Worm (Caenorhabditis elegans): ENCODE measurements around the gene pssy-1.

Gene pssy-1

DNA sequence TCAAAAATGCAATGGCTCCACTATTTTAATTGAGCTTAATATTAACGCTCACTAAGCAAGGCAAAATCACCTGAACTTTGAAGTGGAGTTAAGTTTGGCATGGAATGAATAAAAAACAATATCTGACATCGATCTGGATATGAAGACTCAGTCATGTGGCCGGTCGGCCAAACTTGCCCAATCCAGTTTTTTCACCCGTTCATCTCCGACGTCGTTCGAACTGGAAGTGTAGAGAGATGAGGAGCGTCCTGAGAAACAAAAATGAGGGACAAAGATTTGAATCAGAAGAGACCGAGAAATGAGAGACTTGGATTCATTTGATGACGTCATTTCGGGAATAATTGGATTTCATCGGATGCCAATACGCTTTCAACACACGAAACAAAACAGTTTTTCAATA lies 27.3 kb upstream of the pssy-1 start:
- TF ChIP-seq flt-1 (GFP tag; IDR thresholded peaks at IDR 0.05), result no peak
- no peak for TF ChIP-seq ztf-29 (GFP tag; IDR thresholded peaks at IDR 0.05)
- no peak for TF ChIP-seq ztf-23 (GFP tag; IDR thresholded peaks at IDR 0.05)
- TF ChIP-seq ref-1 (GFP tag; conservative IDR thresholded peaks at IDR 0.05), result no peak
- no peak for TF ChIP-seq med-1 (GFP tag; optimal IDR thresholded peaks at IDR 0.05; ENCODE audit: insufficient read depth)
- TF ChIP-seq klf-2 (GFP tag; conservative IDR thresholded peaks at IDR 0.05), result no peak
- TF ChIP-seq cog-1 (tag; optimal IDR thresholded peaks at IDR 0.05), result no peak
- TF ChIP-seq T22C8.4 (GFP tag; IDR thresholded peaks at IDR 0.05), result no peak
- no peak for TF ChIP-seq tab-1 (GFP tag; IDR thresholded peaks at IDR 0.05)

DNA sequence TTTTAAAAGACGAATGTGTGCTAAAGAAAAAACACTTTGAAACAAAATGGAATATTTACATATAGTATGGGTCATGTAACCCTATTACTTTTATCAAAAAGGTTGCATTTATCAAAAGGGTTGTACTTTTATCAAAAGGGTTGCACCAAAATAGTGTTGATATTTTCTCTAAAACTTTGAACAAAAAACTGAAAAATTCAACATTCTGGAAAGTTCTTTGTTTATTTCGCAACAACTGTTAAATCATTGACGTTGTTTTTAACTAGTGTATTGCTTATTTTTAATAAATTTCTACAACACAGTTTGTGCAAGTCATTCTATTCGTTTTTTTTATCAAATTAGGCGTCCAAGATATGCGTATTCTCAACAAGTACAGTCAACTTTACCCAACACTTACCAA lies 26.9 kb upstream of the pssy-1 start, which contains the start of the genes C17G1.5 and C17G1.14:
Gene C17G1.5, plus strand, starts transcription at position 266 of the 400 bp plus-strand sequence.
Gene C17G1.14, plus strand, starts transcription at position 277 of the 400 bp plus-strand sequence.
- TF ChIP-seq ztf-23 (GFP tag; IDR thresholded peaks at IDR 0.05) (no peak), T22C8.4 (GFP tag; IDR thresholded peaks at IDR 0.05) (no peak)

ce11 chrX:9940524-9940923 lies 24.9 kb upstream of the pssy-1 start:
- TF ChIP-seq T22C8.4 (GFP tag; IDR thresholded peaks at IDR 0.05) (no peak), tab-1 (GFP tag; IDR thresholded peaks at IDR 0.05) (no peak), ztf-29 (GFP tag; IDR thresholded peaks at IDR 0.05) (no peak), cog-1 (tag; optimal IDR thresholded peaks at IDR 0.05) (no peak), flt-1 (GFP tag; IDR thresholded peaks at IDR 0.05) (no peak)

- TF ChIP-seq ztf-23 (GFP tag; IDR thresholded peaks at IDR 0.05) (0 out of 2 replicates have a peak, but pooled peaks have one; percentile 8), ref-1 (GFP tag; conservative IDR thresholded peaks at IDR 0.05) (no peak), ztf-29 (GFP tag; IDR thresholded peaks at IDR 0.05) (no peak), tab-1 (GFP tag; IDR thresholded peaks at IDR 0.05) (no peak), cog-1 (tag; optimal IDR thresholded peaks at IDR 0.05) (no peak), med-1 (GFP tag; optimal IDR thresholded peaks at IDR 0.05; ENCODE audit: insufficient read depth) (no peak), klf-2 (GFP tag; conservative IDR thresholded peaks at IDR 0.05) (no peak), T22C8.4 (GFP tag; IDR thresholded peaks at IDR 0.05) (no peak)
These were observed 24.0 kb upstream of the pssy-1 start for ce11 chrX:9941379-9941778.

DNA sequence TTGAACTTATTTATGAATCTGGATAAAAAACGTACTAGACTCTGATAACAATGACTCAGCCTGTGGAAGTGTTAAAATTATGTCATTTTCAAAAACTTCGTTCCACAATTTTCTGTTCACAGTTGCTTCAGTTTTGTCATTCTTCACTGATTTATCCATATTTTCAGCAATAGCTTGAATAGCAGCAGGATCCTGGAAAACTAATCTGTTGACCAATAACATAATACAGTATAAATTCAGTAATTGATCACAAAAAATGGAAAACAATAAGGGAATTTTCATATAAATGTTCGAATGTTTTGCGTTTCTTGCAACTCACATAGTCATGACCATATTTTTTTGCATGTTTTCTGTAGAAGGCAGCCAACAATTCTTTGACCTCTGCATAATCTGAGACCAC lies 16.9 kb upstream of the pssy-1 start:
- TF ChIP-seq med-1 (GFP tag; optimal IDR thresholded peaks at IDR 0.05; ENCODE audit: insufficient read depth), result no peak
- TF ChIP-seq T22C8.4 (GFP tag; IDR thresholded peaks at IDR 0.05), result no peak
- no peak for TF ChIP-seq ztf-23 (GFP tag; IDR thresholded peaks at IDR 0.05)
- TF ChIP-seq ref-1 (GFP tag; conservative IDR thresholded peaks at IDR 0.05), result no peak
- no peak for TF ChIP-seq tab-1 (GFP tag; IDR thresholded peaks at IDR 0.05)
- TF ChIP-seq klf-2 (GFP tag; conservative IDR thresholded peaks at IDR 0.05), result no peak
- no peak for TF ChIP-seq flt-1 (GFP tag; IDR thresholded peaks at IDR 0.05)
- TF ChIP-seq cog-1 (tag; optimal IDR thresholded peaks at IDR 0.05), result no peak
- no peak for TF ChIP-seq ztf-29 (GFP tag; IDR thresholded peaks at IDR 0.05)

ce11 chrX:9948963-9949362 lies 16.4 kb upstream of the pssy-1 start, which contains the start of gene nas-37:
Gene nas-37 (minus strand): TSS chrX:9949063.
- TF ChIP-seq cog-1 (tag; optimal IDR thresholded peaks at IDR 0.05), result no peak
- no peak for TF ChIP-seq ztf-29 (GFP tag; IDR thresholded peaks at IDR 0.05)
- TF ChIP-seq klf-2 (GFP tag; conservative IDR thresholded peaks at IDR 0.05), result no peak
- TF ChIP-seq tab-1 (GFP tag; IDR thresholded peaks at IDR 0.05), result no peak
- no peak for TF ChIP-seq ztf-23 (GFP tag; IDR thresholded peaks at IDR 0.05)
- no peak for TF ChIP-seq flt-1 (GFP tag; IDR thresholded peaks at IDR 0.05)
- no peak for TF ChIP-seq med-1 (GFP tag; optimal IDR thresholded peaks at IDR 0.05; ENCODE audit: insufficient read depth)
- TF ChIP-seq ref-1 (GFP tag; conservative IDR thresholded peaks at IDR 0.05), result no peak
- no peak for TF ChIP-seq T22C8.4 (GFP tag; IDR thresholded peaks at IDR 0.05)

ce11 chrX:9954483-9955041 lies 10.8 kb upstream of the pssy-1 start, which contains the start of gene cysl-1:
Gene cysl-1 (minus strand): TSS chrX:9954533.
- TF ChIP-seq T22C8.4 (GFP tag; IDR thresholded peaks at IDR 0.05), result no peak
- TF ChIP-seq cog-1 (tag; optimal IDR thresholded peaks at IDR 0.05), result no peak
- TF ChIP-seq ref-1 (GFP tag; conservative IDR thresholded peaks at IDR 0.05), result no peak
- no peak for TF ChIP-seq flt-1 (GFP tag; IDR thresholded peaks at IDR 0.05)
- no peak for TF ChIP-seq med-1 (GFP tag; optimal IDR thresholded peaks at IDR 0.05; ENCODE audit: insufficient read depth)
- TF ChIP-seq klf-2 (GFP tag; conservative IDR thresholded peaks at IDR 0.05), result no peak
- no peak for TF ChIP-seq tab-1 (GFP tag; IDR thresholded peaks at IDR 0.05)

ce11 chrX:9956052-9956451 lies 9.3 kb upstream of the pssy-1 start:
- no peak for TF ChIP-seq T22C8.4 (GFP tag; IDR thresholded peaks at IDR 0.05)
- no peak for TF ChIP-seq ztf-23 (GFP tag; IDR thresholded peaks at IDR 0.05)
- no peak for TF ChIP-seq cog-1 (tag; optimal IDR thresholded peaks at IDR 0.05)
- no peak for TF ChIP-seq ref-1 (GFP tag; conservative IDR thresholded peaks at IDR 0.05)
- no peak for TF ChIP-seq flt-1 (GFP tag; IDR thresholded peaks at IDR 0.05)
- TF ChIP-seq ztf-29 (GFP tag; IDR thresholded peaks at IDR 0.05), result no peak

ce11 chrX:9957449-9957848 lies 7.9 kb upstream of the pssy-1 start:
- TF ChIP-seq ztf-29 (GFP tag; IDR thresholded peaks at IDR 0.05), result no peak
- TF ChIP-seq ztf-23 (GFP tag; IDR thresholded peaks at IDR 0.05), result no peak
- no peak for TF ChIP-seq T22C8.4 (GFP tag; IDR thresholded peaks at IDR 0.05)
- no peak for TF ChIP-seq cog-1 (tag; optimal IDR thresholded peaks at IDR 0.05)
- TF ChIP-seq med-1 (GFP tag; optimal IDR thresholded peaks at IDR 0.05; ENCODE audit: insufficient read depth), result no peak
- TF ChIP-seq klf-2 (GFP tag; conservative IDR thresholded peaks at IDR 0.05), result no peak
- no peak for TF ChIP-seq flt-1 (GFP tag; IDR thresholded peaks at IDR 0.05)
- no peak for TF ChIP-seq tab-1 (GFP tag; IDR thresholded peaks at IDR 0.05)

DNA sequence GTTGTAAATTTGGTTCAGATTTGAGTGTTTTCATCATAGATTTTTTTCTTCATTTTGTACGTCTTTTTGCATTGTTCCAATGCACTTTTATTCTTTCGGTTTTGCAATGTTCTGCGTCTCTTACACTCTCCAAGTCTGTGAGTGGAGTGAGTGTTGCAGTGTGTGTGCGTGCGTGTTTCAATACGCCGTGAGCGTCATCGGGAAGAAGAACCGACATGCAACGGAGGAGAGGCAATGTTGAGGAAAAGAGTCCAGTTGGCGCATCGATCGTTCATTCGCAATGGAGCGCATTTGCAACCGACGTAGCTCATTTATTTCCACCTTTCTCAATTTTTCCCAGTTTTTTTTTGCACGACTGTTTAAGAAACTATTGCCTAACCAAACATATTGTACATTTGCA lies 6.8 kb upstream of the pssy-1 start, which contains the start of gene ZC506.1:
Gene ZC506.1, plus strand, starts transcription at position 400 of the 400 bp plus-strand sequence.
- TF ChIP-seq ztf-23 (GFP tag; IDR thresholded peaks at IDR 0.05), result peak; percentile 72
- no peak for TF ChIP-seq ztf-29 (GFP tag; IDR thresholded peaks at IDR 0.05)
- peak; percentile 93 for TF ChIP-seq cog-1 (tag; optimal IDR thresholded peaks at IDR 0.05)
- no peak for TF ChIP-seq med-1 (GFP tag; optimal IDR thresholded peaks at IDR 0.05; ENCODE audit: insufficient read depth)
- TF ChIP-seq T22C8.4 (GFP tag; IDR thresholded peaks at IDR 0.05), result peak; percentile 95
- TF ChIP-seq klf-2 (GFP tag; conservative IDR thresholded peaks at IDR 0.05), result no peak
- peak; percentile 79 for TF ChIP-seq flt-1 (GFP tag; IDR thresholded peaks at IDR 0.05)

All from whole organism, midembryonic.